Fruit fly (Drosophila melanogaster) whole organism, embryonic: ENCODE measurements around the gene CG5180.

Experiments used
- BtbVII ChIP-seq: fragments of 200-800 bp; sonication (Bioruptor generic); optimal IDR thresholded peaks from 3 replicates; lab custom pipeline; 2017; ENCODE audit warnings: missing biosample characterization, mild to moderate bottlenecking, missing genetic modification characterization
- CG10366 ChIP-seq: fragments of 200-800 bp; sonication (Bioruptor generic); IDR thresholded peaks from 2 replicates; pipeline ENCODE4 v1.3.6; 2022; ENCODE audit warnings: missing biosample characterization, missing genetic modification characterization
- CG10959 ChIP-seq: fragments of 200-800 bp; sonication (Bioruptor generic); IDR thresholded peaks from 2 replicates; pipeline ENCODE4 v1.3.6; 2022; ENCODE audit warnings: missing biosample characterization, missing genetic modification characterization
- CG11085 ChIP-seq: fragments of 200-800 bp; sonication (Bioruptor generic); IDR thresholded peaks from 2 replicates; pipeline ENCODE4 v1.3.6; 2022; ENCODE audit warnings: missing biosample characterization, missing genetic modification characterization
- CG12659 ChIP-seq: fragments of 200-800 bp; sonication (Bioruptor generic); optimal IDR thresholded peaks from 3 replicates; lab custom pipeline; 2017; ENCODE audit warnings: mild to moderate bottlenecking, missing biosample characterization, missing genetic modification reagents, missing genetic modification characterization
- CG15011 ChIP-seq: fragments of 200-800 bp; sonication (Bioruptor generic); optimal IDR thresholded peaks from 3 replicates; lab custom pipeline; 2018; ENCODE audit warnings: missing biosample characterization, mild to moderate bottlenecking, missing genetic modification characterization
- CG1832 ChIP-seq: fragments of 200-800 bp; sonication (Bioruptor generic); optimal IDR thresholded peaks from 2 replicates; lab custom pipeline; 2017; ENCODE audit warnings: missing biosample characterization, mild to moderate bottlenecking, missing genetic modification characterization, inconsistent platforms
- CG2129 ChIP-seq: fragments of 200-800 bp; sonication (Bioruptor generic); IDR thresholded peaks from 2 replicates; pipeline ENCODE4 v1.3.6; 2022; ENCODE audit warnings: missing biosample characterization, missing genetic modification characterization; ENCODE audit not compliant: partially characterized antibody
- CG2199 ChIP-seq: fragments of 200-800 bp; sonication (Bioruptor generic); IDR thresholded peaks from 3 replicates; pipeline ENCODE4 v1.3.6; 2022; ENCODE audit warnings: missing biosample characterization, missing genetic modification characterization
- CG3847 ChIP-seq: fragments of 200-800 bp; sonication (Bioruptor generic); IDR thresholded peaks from 2 replicates; pipeline ENCODE4 v1.3.6; 2022; ENCODE audit warnings: missing biosample characterization, missing genetic modification characterization
- CG42726 ChIP-seq: fragments of 200-800 bp; sonication (Bioruptor generic); IDR thresholded peaks from 2 replicates; pipeline ENCODE4 v1.3.6; 2022; ENCODE audit warnings: missing biosample characterization, missing genetic modification characterization; ENCODE audit not compliant: partially characterized antibody
- CG4328 ChIP-seq: fragments of 200-800 bp; sonication (Bioruptor generic); optimal IDR thresholded peaks from 3 replicates; lab custom pipeline; 2017; ENCODE audit warnings: missing biosample characterization, missing genetic modification reagents, missing genetic modification characterization
- CG5245 ChIP-seq: fragments of 200-800 bp; sonication (Bioruptor generic); optimal IDR thresholded peaks from 3 replicates; lab custom pipeline; 2016; ENCODE audit warnings: missing biosample characterization, missing genetic modification characterization
- CG7745 ChIP-seq: fragments of 200-800 bp; sonication (Bioruptor generic); optimal IDR thresholded peaks from 2 replicates; lab custom pipeline; 2018; ENCODE audit warnings: missing biosample characterization, mild to moderate bottlenecking, missing genetic modification characterization, moderate library complexity
- CG7928 ChIP-seq: fragments of 200-800 bp; sonication (Bioruptor generic); optimal IDR thresholded peaks from 2 replicates; lab custom pipeline; 2017; ENCODE audit warnings: missing biosample characterization, mild to moderate bottlenecking, missing genetic modification characterization
- CG7963 ChIP-seq: fragments of 200-800 bp; sonication (Bioruptor generic); IDR thresholded peaks from 3 replicates; pipeline ENCODE4 v1.3.6; 2022; ENCODE audit warnings: missing biosample characterization, missing genetic modification characterization; ENCODE audit not compliant: partially characterized antibody
- CG8478 ChIP-seq: fragments of >200 bp; optimal IDR thresholded peaks from 2 replicates; lab custom pipeline; 2018
- Dip3 ChIP-seq: fragments of 200-800 bp; sonication (Bioruptor generic); optimal IDR thresholded peaks from 3 replicates; lab custom pipeline; 2016; ENCODE audit warnings: missing biosample characterization, missing genetic modification characterization
- Doc2 ChIP-seq: fragments of 200-800 bp; sonication (Bioruptor generic); IDR thresholded peaks from 2 replicates; pipeline ENCODE4 v1.3.6; 2022; ENCODE audit warnings: missing biosample characterization, missing genetic modification characterization
- Ets65A ChIP-seq: fragments of 200-800 bp; sonication (Bioruptor generic); peaks from one replicate; lab custom pipeline; 2016; ENCODE audit warnings: missing biosample characterization, missing genetic modification characterization
- Gsc ChIP-seq: fragments of 200-800 bp; sonication (Bioruptor generic); IDR thresholded peaks from 2 replicates; pipeline ENCODE4 v1.3.6; 2022; ENCODE audit warnings: missing biosample characterization, missing genetic modification characterization
- Hsf ChIP-seq: fragments of 200-800 bp; sonication (Bioruptor generic); optimal IDR thresholded peaks from 3 replicates; lab custom pipeline; 2016; ENCODE audit warnings: missing biosample characterization, missing genetic modification characterization
- Nf-YA ChIP-seq: fragments of 200-800 bp; sonication (Bioruptor generic); IDR thresholded peaks from 2 replicates; pipeline ENCODE4 v1.3.6; 2022; ENCODE audit warnings: missing biosample characterization, missing genetic modification characterization
- Oaz ChIP-seq: fragments of 200-800 bp; sonication (Bioruptor generic); IDR thresholded peaks from 2 replicates; pipeline ENCODE4 v1.3.6; 2022; ENCODE audit warnings: missing biosample characterization, missing genetic modification characterization
- Sin3A ChIP-seq: fragments of >200 bp; optimal IDR thresholded peaks from 2 replicates; lab custom pipeline; 2018
- Spps ChIP-seq: fragments of 200-800 bp; sonication (Bioruptor generic); optimal IDR thresholded peaks from 2 replicates; lab custom pipeline; 2018; ENCODE audit warnings: missing biosample characterization, mild to moderate bottlenecking, missing genetic modification characterization
- Trl ChIP-seq, 3 experiments: fragments of >200 bp in 2 of 3; fragments of 200-800 bp in 1 of 3; sonication (Bioruptor generic) in 1 of 3; optimal IDR thresholded peaks; 2 replicates in 1 of 3; 3 replicates in 2 of 3; lab custom pipeline; 2016 to 2017; ENCODE audit warnings: missing biosample characterization in 1 of 3, missing genetic modification characterization in 1 of 3
- croc ChIP-seq: fragments of 200-800 bp; sonication (Bioruptor generic); conservative IDR thresholded peaks from 3 replicates; pipeline ENCODE4 v1.3.6; 2022; ENCODE audit warnings: missing biosample characterization, missing genetic modification characterization
- cwo ChIP-seq: fragments of 200-800 bp; sonication (Bioruptor generic); optimal IDR thresholded peaks from 3 replicates; lab custom pipeline; 2017; ENCODE audit warnings: missing biosample characterization, missing genetic modification characterization, mild to moderate bottlenecking, moderate library complexity, missing genetic modification reagents
- dati ChIP-seq: fragments of 200-800 bp; sonication (Bioruptor generic); IDR thresholded peaks from 2 replicates; pipeline ENCODE4 v1.3.6; 2022; ENCODE audit warnings: missing biosample characterization, missing genetic modification characterization
- disco-r ChIP-seq: fragments of 200-800 bp; sonication (Bioruptor generic); optimal IDR thresholded peaks from 2 replicates; lab custom pipeline; 2016; ENCODE audit warnings: missing biosample characterization, missing genetic modification characterization
- dpn ChIP-seq, 2 experiments: fragments of 200-800 bp; sonication (Bioruptor generic); optimal IDR thresholded peaks; 3 replicates each; lab custom pipeline; 2016; ENCODE audit warnings: missing biosample characterization in 2 of 2, missing genetic modification characterization in 2 of 2
- esg ChIP-seq: fragments of 200-800 bp; sonication (Bioruptor generic); conservative IDR thresholded peaks from 2 replicates; pipeline ENCODE4 v1.3.6; 2022; ENCODE audit warnings: missing biosample characterization, missing genetic modification characterization
- fd3F ChIP-seq: fragments of 200-800 bp; sonication (Bioruptor generic); optimal IDR thresholded peaks from 2 replicates; lab custom pipeline; 2018; ENCODE audit warnings: missing biosample characterization, mild to moderate bottlenecking, missing genetic modification characterization, moderate library complexity
- fru ChIP-seq: fragments of >200 bp; optimal IDR thresholded peaks from 2 replicates; lab custom pipeline; 2017
- gt ChIP-seq: fragments of 200-800 bp; sonication (Bioruptor generic); IDR thresholded peaks from 2 replicates; pipeline ENCODE4 v1.3.6; 2022; ENCODE audit warnings: missing biosample characterization, missing genetic modification characterization
- hkb ChIP-seq, 2 experiments: fragments of 200-800 bp in 1 of 2; fragments of >200 bp in 1 of 2; sonication (Bioruptor generic) in 1 of 2; IDR thresholded peaks in 1 of 2; optimal IDR thresholded peaks in 1 of 2; 2 replicates each; pipeline versions ENCODE4 v1.3.6 to Lab custom; 2017 to 2022; ENCODE audit warnings: missing biosample characterization in 1 of 2, missing genetic modification characterization in 1 of 2
- hth ChIP-seq: fragments of >200 bp; optimal IDR thresholded peaks from 2 replicates; lab custom pipeline; 2017; ENCODE audit warnings: inconsistent platforms
- ken ChIP-seq: fragments of 200-800 bp; sonication (Bioruptor generic); IDR thresholded peaks from 3 replicates; pipeline ENCODE4 v1.3.6; 2022; ENCODE audit warnings: missing biosample characterization, missing genetic modification characterization
- knrl ChIP-seq: fragments of 200-800 bp; sonication (Bioruptor generic); IDR thresholded peaks from 3 replicates; pipeline ENCODE4 v1.3.6; 2022; ENCODE audit warnings: missing biosample characterization, missing genetic modification characterization; ENCODE audit not compliant: partially characterized antibody
- nom ChIP-seq: fragments of 200-800 bp; sonication (Bioruptor generic); optimal IDR thresholded peaks from 2 replicates; lab custom pipeline; 2017; ENCODE audit warnings: missing biosample characterization, missing genetic modification characterization, mild to moderate bottlenecking, moderate library complexity, missing genetic modification reagents
- ranshi ChIP-seq: fragments of 200-800 bp; sonication (Bioruptor generic); IDR thresholded peaks from 2 replicates; pipeline ENCODE4 v1.3.6; 2022; ENCODE audit warnings: missing biosample characterization, missing genetic modification characterization
- slp2 ChIP-seq: fragments of 200-800 bp; sonication (Bioruptor generic); optimal IDR thresholded peaks from 2 replicates; lab custom pipeline; 2016; ENCODE audit warnings: missing biosample characterization, missing genetic modification characterization
- ssp ChIP-seq: fragments of 200-800 bp; sonication (Bioruptor generic); IDR thresholded peaks from 2 replicates; pipeline ENCODE4 v1.3.6; 2022; ENCODE audit warnings: missing biosample characterization, missing genetic modification characterization
- tgo ChIP-seq: fragments of 200-800 bp; sonication (Bioruptor generic); IDR thresholded peaks from 3 replicates; pipeline ENCODE4 v1.3.6; 2022; ENCODE audit warnings: missing biosample characterization, missing genetic modification characterization
- tin ChIP-seq: fragments of 200-800 bp; sonication (Bioruptor generic); optimal IDR thresholded peaks from 3 replicates; lab custom pipeline; 2016; ENCODE audit warnings: missing biosample characterization, missing genetic modification characterization
- ttk ChIP-seq: fragments of 200-800 bp; sonication (Bioruptor generic); IDR thresholded peaks from 2 replicates; pipeline ENCODE4 v2.1.2; 2022; ENCODE audit warnings: missing biosample characterization, missing genetic modification characterization
- wek ChIP-seq: fragments of 200-800 bp; sonication (Bioruptor generic); optimal IDR thresholded peaks from 3 replicates; lab custom pipeline; 2018; ENCODE audit warnings: missing biosample characterization, mild to moderate bottlenecking, missing genetic modification characterization, moderate library complexity
- z ChIP-seq: fragments of 200-800 bp; sonication (Bioruptor generic); IDR thresholded peaks from 3 replicates; pipeline ENCODE4 v1.3.6; 2022; ENCODE audit warnings: missing biosample characterization, missing genetic modification characterization

Gene CG5180

dm6 chr3R:20594194-20595144 is 36.7 kb downstream of the CG5180 start (continued):
- TF ChIP-seq hkb (optimal IDR thresholded peaks at IDR 0.05; lab: Kevin White, UChicago), result no peak
- TF ChIP-seq hkb (GFP tag; IDR thresholded peaks at IDR 0.05; lab: Robert Waterston, UW), result peak; percentile 77
- no peak for TF ChIP-seq gt (GFP tag; lab: Robert Waterston, UW)
- no peak for TF ChIP-seq fru (lab: Kevin White, UChicago)
- TF ChIP-seq Hsf, result peak; percentile 25
- TF ChIP-seq dati (GFP tag; lab: Robert Waterston, UW), result peak; percentile 64; the same call in 1 of the 2 replicates
- TF ChIP-seq Doc2, result 0 out of 2 replicates have a peak, but pooled peaks have one; percentile 14
- TF ChIP-seq CG8478, result no peak
- no peak for TF ChIP-seq Dip3
- TF ChIP-seq CG11085 (GFP tag; lab: Robert Waterston, UW), result peak; percentile 29; the same call in 1 of the 2 replicates
- peak; percentile 95 for TF ChIP-seq Spps
- TF ChIP-seq z, result no peak
- TF ChIP-seq nom (GFP tag; lab: Kevin White, UChicago), result peak; percentile 88
- no peak for TF ChIP-seq hth (lab: Kevin White, UChicago)
- no peak for TF ChIP-seq CG7928 (GFP tag; lab: Kevin White, UChicago)
- TF ChIP-seq tin (GFP tag; lab: Kevin White, UChicago), result peak; percentile 85
- peak; percentile 66 for TF ChIP-seq esg (GFP tag; lab: Robert Waterston, UW)
- peak; percentile 42; the same call in 1 of the 2 replicates for TF ChIP-seq Oaz (GFP tag; lab: Robert Waterston, UW)
- peak; percentile 73 for TF ChIP-seq Ets65A
- peak; percentile 81 for TF ChIP-seq CG12659
- peak; percentile 84 for TF ChIP-seq tgo (GFP tag; lab: Robert Waterston, UW)
- peak; percentile 70 for TF ChIP-seq BtbVII
- TF ChIP-seq CG15011 (GFP tag; lab: Kevin White, UChicago), result peak; percentile 72
- TF ChIP-seq CG2199 (GFP tag; lab: Robert Waterston, UW), result peak; percentile 75; the same call in 1 of the 3 replicates
- no peak for TF ChIP-seq wek
- TF ChIP-seq ken (GFP tag; lab: Robert Waterston, UW), result peak; percentile 76
- TF ChIP-seq CG10366, result peak; percentile 71
- TF ChIP-seq cwo (GFP tag; lab: Kevin White, UChicago), result peak; percentile 99
- no peak for TF ChIP-seq knrl
- TF ChIP-seq CG5245 (GFP tag; lab: Kevin White, UChicago), result peak; percentile 72
- TF ChIP-seq CG2129 (GFP tag; lab: Robert Waterston, UW), result no peak
- TF ChIP-seq CG7963 (GFP tag; lab: Robert Waterston, UW), result no peak
- no peak for TF ChIP-seq disco-r (GFP tag; lab: Kevin White, UChicago)
- TF ChIP-seq croc (GFP tag; lab: Robert Waterston, UW), result peak; percentile 92
- TF ChIP-seq CG1832 (GFP tag; lab: Kevin White, UChicago), result peak; percentile 59
- peak; percentile 64; the same call in 1 of the 2 replicates for TF ChIP-seq CG10959 (GFP tag; lab: Robert Waterston, UW)
- no peak for TF ChIP-seq slp2
- TF ChIP-seq CG42726 (GFP tag; lab: Robert Waterston, UW), result no peak
- peak; percentile 72 for TF ChIP-seq fd3F (GFP tag; lab: Kevin White, UChicago)
- no peak for TF ChIP-seq CG7745
- peak in 1 of 2 experiments; percentile 74 for TF ChIP-seq Trl (optimal IDR thresholded peaks at IDR 0.05; lab: Kevin White, UChicago)
- no peak for TF ChIP-seq Trl (GFP tag; optimal IDR thresholded peaks at IDR 0.05; lab: Kevin White, UChicago)
- TF ChIP-seq CG4328, result peak; percentile 83
- peak; percentile 81 for TF ChIP-seq ttk (GFP tag; lab: Robert Waterston, UW)
- TF ChIP-seq Sin3A (lab: Kevin White, UChicago), result no peak
- peak; percentile 73 for TF ChIP-seq ranshi (GFP tag; lab: Robert Waterston, UW)
- TF ChIP-seq Nf-YA (GFP tag; lab: Robert Waterston, UW), result peak; percentile 65
- TF ChIP-seq dpn (GFP tag; optimal IDR thresholded peaks at IDR 0.05; lab: Kevin White, UChicago), result peak in 1 of 2 experiments; percentile 77
- TF ChIP-seq ssp (GFP tag; lab: Robert Waterston, UW), result peak; percentile 81
- TF ChIP-seq CG3847 (GFP tag; lab: Robert Waterston, UW), result peak; percentile 61
- TF ChIP-seq Gsc, result no peak; the same call in 1 of the 2 replicates
